Fruit fly (Drosophila melanogaster): ENCODE measurements around the gene Sf3b5.

Sf3b5 gene

DNA sequence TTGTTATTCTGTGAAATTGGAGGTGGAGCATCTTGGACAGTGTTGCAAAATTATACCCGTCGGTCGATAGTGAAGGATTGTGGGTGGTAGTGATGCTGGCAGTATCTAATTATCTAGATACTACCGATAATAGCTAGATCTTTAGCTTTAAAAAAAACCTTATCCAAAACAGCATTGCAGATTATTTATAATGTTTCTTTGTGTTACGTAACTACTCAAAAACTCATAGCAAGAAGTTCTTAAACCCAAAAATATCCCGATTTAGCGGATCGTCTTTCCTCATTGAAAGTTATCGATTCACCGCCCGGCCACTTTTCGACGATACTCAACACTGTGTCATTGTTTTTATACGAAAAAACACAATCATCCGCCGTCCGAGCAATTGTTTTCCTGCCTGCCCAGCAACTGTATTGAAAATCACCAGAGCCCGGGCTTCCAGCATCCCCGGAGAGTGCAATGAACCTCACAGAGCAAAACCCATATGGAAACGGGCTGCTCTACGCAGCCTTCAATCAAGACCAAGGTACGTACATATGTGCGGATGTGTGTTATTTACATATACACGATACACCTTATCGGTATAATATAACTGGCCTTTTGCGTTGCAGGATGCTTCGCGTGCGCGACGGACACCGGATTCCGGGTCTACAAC is 22.1 kb downstream of the Sf3b5 start, which contains the start of gene CG11975 (continued):
- TF ChIP-seq bigmax (GFP tag; optimal IDR thresholded peaks at IDR 0.05), result no peak
- TF ChIP-seq CG9876 (GFP tag; optimal IDR thresholded peaks at IDR 0.05), result peak; percentile 75
- no peak for TF ChIP-seq CG10431 (GFP tag; optimal IDR thresholded peaks at IDR 0.05)
- TF ChIP-seq Taf1 (GFP tag; IDR thresholded peaks at IDR 0.05), result peak; percentile 58
- peak; percentile 72 for TF ChIP-seq CG17829 (tag; optimal IDR thresholded peaks at IDR 0.05)
- peak; percentile 22 for TF ChIP-seq NC2α (GFP tag; optimal IDR thresholded peaks at IDR 0.05)
- peak; percentile 67 for TF ChIP-seq grau (tag; optimal IDR thresholded peaks at IDR 0.05)
- peak; percentile 60 for TF ChIP-seq CG6683 (GFP tag; optimal IDR thresholded peaks at IDR 0.05)
- TF ChIP-seq chif (GFP tag; optimal IDR thresholded peaks at IDR 0.05), result peak; percentile 72 to 81
- peak; percentile 98 for TF ChIP-seq sens (GFP tag)
- peak; percentile 64 for TF ChIP-seq CG16813 (GFP tag; IDR thresholded peaks at IDR 0.05; ENCODE audit: partially characterized antibody)
- peak; percentile 92 for TF ChIP-seq CG4617 (GFP tag; optimal IDR thresholded peaks at IDR 0.05; ENCODE audit: borderline replicate concordance)
- peak; percentile 54; the same call in 1 of the 2 replicates for TF ChIP-seq Ada2b (GFP tag; IDR thresholded peaks at IDR 0.05)
- TF ChIP-seq pnt (GFP tag; optimal IDR thresholded peaks at IDR 0.05), result peak; percentile 68
- TF ChIP-seq Side (GFP tag; optimal IDR thresholded peaks at IDR 0.05), result peak; percentile 83
- TF ChIP-seq CG17359 (tag; optimal IDR thresholded peaks at IDR 0.05), result peak; percentile 53
- peak; percentile 47 for TF ChIP-seq CG10543 (GFP tag; optimal IDR thresholded peaks at IDR 0.05)
- peak; percentile 72 for TF ChIP-seq CG9817 (tag; optimal IDR thresholded peaks at IDR 0.05)
- TF ChIP-seq Camta (GFP tag; optimal IDR thresholded peaks at IDR 0.05), result peak; percentile 83
- peak; percentile 60 for TF ChIP-seq CG11398 (GFP tag; optimal IDR thresholded peaks at IDR 0.05)
- TF ChIP-seq CG5180 (GFP tag; optimal IDR thresholded peaks at IDR 0.05), result no peak
- TF ChIP-seq Ets65A (GFP tag), result peak; percentile 99
- peak; percentile 47; the same call in 1 of the 2 replicates for TF ChIP-seq CG11085 (GFP tag; IDR thresholded peaks at IDR 0.05)
- TF ChIP-seq CG3065 (GFP tag; optimal IDR thresholded peaks at IDR 0.05), result peak; percentile 66
- TF ChIP-seq Chrac-16 (GFP tag; optimal IDR thresholded peaks at IDR 0.05), result peak; percentile 80
- peak; percentile 57 for TF ChIP-seq CG8089 (GFP tag; optimal IDR thresholded peaks at IDR 0.05)
- TF ChIP-seq otp (GFP tag; IDR thresholded peaks at IDR 0.05), result no peak
- no peak for TF ChIP-seq ara (GFP tag; IDR thresholded peaks at IDR 0.05)
- TF ChIP-seq hbn (GFP tag; IDR thresholded peaks at IDR 0.05; ENCODE audit: partially characterized antibody), result peak; percentile 52; the same call in 1 of the 2 replicates
- TF ChIP-seq gem (tag; optimal IDR thresholded peaks at IDR 0.05), result no peak
- TF ChIP-seq CG4360 (GFP tag; IDR thresholded peaks at IDR 0.05), result no peak
- peak; percentile 94 for TF ChIP-seq CHES-1-like (GFP tag; optimal IDR thresholded peaks at IDR 0.05)
- TF ChIP-seq CG12219 (GFP tag; optimal IDR thresholded peaks at IDR 0.05), result no peak
- TF ChIP-seq nmo (GFP tag; optimal IDR thresholded peaks at IDR 0.05), result peak; percentile 86
- TF ChIP-seq lmd (GFP tag; IDR thresholded peaks at IDR 0.05), result peak; percentile 70
- peak; percentile 50 for TF ChIP-seq da (GFP tag; optimal IDR thresholded peaks at IDR 0.05)
- 0 out of 2 replicates have a peak, but pooled peaks have one; percentile 27 for TF ChIP-seq Nf-YA (GFP tag; IDR thresholded peaks at IDR 0.05)
- TF ChIP-seq gfzf (GFP tag; optimal IDR thresholded peaks at IDR 0.05), result peak; percentile 35
- TF ChIP-seq crc (GFP tag; optimal IDR thresholded peaks at IDR 0.05), result peak; percentile 60
- peak; percentile 57 for TF ChIP-seq CG8765 (GFP tag; IDR thresholded peaks at IDR 0.05)
- peak; percentile 89 for TF ChIP-seq CG2116 (GFP tag; optimal IDR thresholded peaks at IDR 0.05)
- peak; percentile 24; the same call in 1 of the 2 replicates for TF ChIP-seq wdn (GFP tag; IDR thresholded peaks at IDR 0.05)
- no peak for TF ChIP-seq CG2202 (tag; optimal IDR thresholded peaks at IDR 0.05)
- peak; percentile 61; the same call in 2 of the 3 replicates for TF ChIP-seq CG34224 (GFP tag; IDR thresholded peaks at IDR 0.05; ENCODE audit: partially characterized antibody)
- 0 out of 2 replicates have a peak, but pooled peaks have one; percentile 9 for TF ChIP-seq ttk (GFP tag; IDR thresholded peaks at IDR 0.05)
- peak; percentile 50; the same call in 1 of the 2 replicates for TF ChIP-seq CG2129 (GFP tag; IDR thresholded peaks at IDR 0.05; ENCODE audit: partially characterized antibody)
- TF ChIP-seq run (tag; optimal IDR thresholded peaks at IDR 0.05), result no peak
- TF ChIP-seq CG31365 (tag; optimal IDR thresholded peaks at IDR 0.05), result no peak
- peak; percentile 57 for TF ChIP-seq CG10979 (tag; optimal IDR thresholded peaks at IDR 0.05)

Data from whole organism, embryonic.